In genomic region chrX:17550307-17550706, dm6 we compare ENCODE assay signal across 3 fruit fly cellular contexts.
A peak's percentile ranks its signal among the peaks of the same experiment; 100 is the strongest.
TF ChIP-seq lines count a peak whose summit lies in the region.

No protein-coding gene starts in this region.

TF ChIP-seq in whole organism, prepupa, 60 proteins besides CTCF, POLR2A, EP300 and RAD21 (continues in another document):
- TF ChIP-seq dac (GFP tag; optimal IDR thresholded peaks at IDR 0.05; lab: Kevin White, UChicago) (no peak), Lpt (GFP tag; optimal IDR thresholded peaks at IDR 0.05; lab: Kevin White, UChicago) (no peak), salr (GFP tag; optimal IDR thresholded peaks at IDR 0.05; lab: Kevin White, UChicago) (no peak), CG10631 (GFP tag; optimal IDR thresholded peaks at IDR 0.05; lab: Kevin White, UChicago) (peak; percentile 32), CG8632 (GFP tag; optimal IDR thresholded peaks at IDR 0.05; lab: Kevin White, UChicago) (peak; percentile 46), CG16779 (tag; optimal IDR thresholded peaks at IDR 0.05; lab: Kevin White, UChicago) (no peak), spab (GFP tag; optimal IDR thresholded peaks at IDR 0.05; lab: Kevin White, UChicago) (no peak), CG8119 (GFP tag; IDR thresholded peaks at IDR 0.05; lab: Robert Waterston, UW) (no peak), CG6854 (GFP tag; optimal IDR thresholded peaks at IDR 0.05; lab: Kevin White, UChicago) (no peak), lz (GFP tag; optimal IDR thresholded peaks at IDR 0.05; lab: Kevin White, UChicago) (peak; percentile 47), CG32006 (GFP tag; optimal IDR thresholded peaks at IDR 0.05; lab: Kevin White, UChicago) (peak; percentile 33), CG31627 (GFP tag; optimal IDR thresholded peaks at IDR 0.05; lab: Kevin White, UChicago) (peak; percentile 57), CG11294 (GFP tag; IDR thresholded peaks at IDR 0.05; lab: Robert Waterston, UW) (no peak), CG11762 (GFP tag; optimal IDR thresholded peaks at IDR 0.05; lab: Kevin White, UChicago; ENCODE audit: insufficient read depth) (no peak), CG9139 (GFP tag; optimal IDR thresholded peaks at IDR 0.05; lab: Kevin White, UChicago) (no peak), OdsH (GFP tag; optimal IDR thresholded peaks at IDR 0.05; lab: Kevin White, UChicago) (peak; percentile 26), CG6276 (GFP tag; optimal IDR thresholded peaks at IDR 0.05; lab: Kevin White, UChicago) (no peak), Sox14 (GFP tag; optimal IDR thresholded peaks at IDR 0.05; lab: Kevin White, UChicago) (peak; percentile 26), CG11902 (GFP tag; optimal IDR thresholded peaks at IDR 0.05; lab: Kevin White, UChicago) (peak; percentile 2), Ets21C (GFP tag; optimal IDR thresholded peaks at IDR 0.05; lab: Kevin White, UChicago) (peak; percentile 33), CG6792 (GFP tag; optimal IDR thresholded peaks at IDR 0.05; lab: Kevin White, UChicago) (peak; percentile 2), CG15336 (GFP tag; IDR thresholded peaks at IDR 0.05; lab: Robert Waterston, UW) (no peak), Hr38 (GFP tag; optimal IDR thresholded peaks at IDR 0.05; lab: Kevin White, UChicago) (no peak), acj6 (GFP tag; optimal IDR thresholded peaks at IDR 0.05; lab: Kevin White, UChicago) (peak; percentile 26), Eip75B (GFP tag; optimal IDR thresholded peaks at IDR 0.05; lab: Kevin White, UChicago) (no peak), pdm3 (GFP tag; optimal IDR thresholded peaks at IDR 0.05; lab: Kevin White, UChicago) (peak; percentile 31), CG4318 (GFP tag; optimal IDR thresholded peaks at IDR 0.05; lab: Kevin White, UChicago) (no peak), vri (GFP tag; optimal IDR thresholded peaks at IDR 0.05; lab: Kevin White, UChicago) (no peak), CG3032 (tag; optimal IDR thresholded peaks at IDR 0.05; lab: Kevin White, UChicago) (peak; percentile 36), cyc (GFP tag; optimal IDR thresholded peaks at IDR 0.05; lab: Kevin White, UChicago) (peak; percentile 61), Blimp-1 (GFP tag; optimal IDR thresholded peaks at IDR 0.05; lab: Kevin White, UChicago) (no peak), CG6163 (GFP tag; IDR thresholded peaks at IDR 0.05; lab: Robert Waterston, UW) (no peak)

TF ChIP-seq in whole organism, pupa, 21 proteins besides CTCF, POLR2A, EP300 and RAD21:
- TF ChIP-seq rn (GFP tag; IDR thresholded peaks at IDR 0.05; lab: Robert Waterston, UW) = no peak
- no peak for TF ChIP-seq D1 (tag; optimal IDR thresholded peaks at IDR 0.05; lab: Kevin White, UChicago)
- TF ChIP-seq Pif1A (GFP tag; optimal IDR thresholded peaks at IDR 0.05; lab: Kevin White, UChicago) = no peak
- no peak for TF ChIP-seq gl (tag; optimal IDR thresholded peaks at IDR 0.05; lab: Kevin White, UChicago)
- no peak for TF ChIP-seq Ets98B (GFP tag; IDR thresholded peaks at IDR 0.05; lab: Robert Waterston, UW)
- TF ChIP-seq EcR (GFP tag; optimal IDR thresholded peaks at IDR 0.05; lab: Kevin White, UChicago) = no peak
- no peak for TF ChIP-seq Snoo (tag; optimal IDR thresholded peaks at IDR 0.05; lab: Kevin White, UChicago)
- no peak for TF ChIP-seq CG8301 (tag; optimal IDR thresholded peaks at IDR 0.05; lab: Kevin White, UChicago)
- TF ChIP-seq CG17806 (tag; optimal IDR thresholded peaks at IDR 0.05; lab: Kevin White, UChicago) = peak; percentile 28
- no peak for TF ChIP-seq CG10348 (GFP tag; IDR thresholded peaks at IDR 0.05; lab: Robert Waterston, UW)
- TF ChIP-seq CG14655 (GFP tag; optimal IDR thresholded peaks at IDR 0.05; lab: Kevin White, UChicago) = peak; percentile 29
- TF ChIP-seq CG12605 (GFP tag; IDR thresholded peaks at IDR 0.05; lab: Robert Waterston, UW) = no peak
- no peak for TF ChIP-seq CG34367 (tag; optimal IDR thresholded peaks at IDR 0.05; lab: Kevin White, UChicago)
- TF ChIP-seq CG8159 (tag; optimal IDR thresholded peaks at IDR 0.05; lab: Kevin White, UChicago) = peak; percentile 44
- peak; percentile 47 for TF ChIP-seq CG9948 (tag; optimal IDR thresholded peaks at IDR 0.05; lab: Kevin White, UChicago)
- no peak for TF ChIP-seq fd96Ca (GFP tag; IDR thresholded peaks at IDR 0.05; lab: Robert Waterston, UW)
- no peak for TF ChIP-seq CG13204 (GFP tag; optimal IDR thresholded peaks at IDR 0.05; lab: Kevin White, UChicago)
- TF ChIP-seq CG15710 (tag; optimal IDR thresholded peaks at IDR 0.05; lab: Kevin White, UChicago) = peak; percentile 42
- TF ChIP-seq Pif1B (GFP tag; optimal IDR thresholded peaks at IDR 0.05; lab: Kevin White, UChicago) = no peak
- no peak for TF ChIP-seq CG32121 (GFP tag; IDR thresholded peaks at IDR 0.05; lab: Robert Waterston, UW)
- TF ChIP-seq CG4496 (GFP tag; IDR thresholded peaks at IDR 0.05; lab: Robert Waterston, UW) = no peak

TF ChIP-seq in whole organism, wandering third instar larva, 38 proteins besides CTCF, POLR2A, EP300 and RAD21:
- no peak for TF ChIP-seq Jra (GFP tag; optimal IDR thresholded peaks at IDR 0.05; lab: Kevin White, UChicago)
- no peak for TF ChIP-seq Abd-B (GFP tag; optimal IDR thresholded peaks at IDR 0.05; lab: Kevin White, UChicago)
- TF ChIP-seq dsf (GFP tag; optimal IDR thresholded peaks at IDR 0.05; lab: Kevin White, UChicago; ENCODE audit: borderline replicate concordance) = no peak
- no peak for TF ChIP-seq CG32264 (GFP tag; optimal IDR thresholded peaks at IDR 0.05; lab: Kevin White, UChicago)
- peak; percentile 20 for TF ChIP-seq ey (GFP tag; optimal IDR thresholded peaks at IDR 0.05; lab: Kevin White, UChicago)
- no peak for TF ChIP-seq sv (GFP tag; optimal IDR thresholded peaks at IDR 0.05; lab: Kevin White, UChicago)
- peak; percentile 13 for TF ChIP-seq psq (GFP tag; optimal IDR thresholded peaks at IDR 0.05; lab: Kevin White, UChicago)
- TF ChIP-seq Vsx2 (GFP tag; optimal IDR thresholded peaks at IDR 0.05; lab: Kevin White, UChicago; ENCODE audit: partially characterized antibody) = no peak
- TF ChIP-seq sage (GFP tag; optimal IDR thresholded peaks at IDR 0.05; lab: Kevin White, UChicago) = no peak
- no peak for TF ChIP-seq GATAd (GFP tag; optimal IDR thresholded peaks at IDR 0.05; lab: Kevin White, UChicago)
- no peak for TF ChIP-seq Dif (GFP tag; optimal IDR thresholded peaks at IDR 0.05; lab: Kevin White, UChicago; ENCODE audit: partially characterized antibody)
- peak; percentile 35 for TF ChIP-seq OdsH (GFP tag; optimal IDR thresholded peaks at IDR 0.05; lab: Kevin White, UChicago)
- no peak for TF ChIP-seq br (GFP tag; optimal IDR thresholded peaks at IDR 0.05; lab: Kevin White, UChicago)
- no peak for TF ChIP-seq jim (GFP tag; optimal IDR thresholded peaks at IDR 0.05; lab: Kevin White, UChicago)
- TF ChIP-seq Myc (optimal IDR thresholded peaks at IDR 0.05; lab: Kevin White, UChicago) = no peak
- no peak for TF ChIP-seq N (GFP tag; optimal IDR thresholded peaks at IDR 0.05; lab: Kevin White, UChicago)
- no peak for TF ChIP-seq Dfd (GFP tag; optimal IDR thresholded peaks at IDR 0.05; lab: Kevin White, UChicago)
- TF ChIP-seq Hr83 (GFP tag; optimal IDR thresholded peaks at IDR 0.05; lab: Kevin White, UChicago; ENCODE audit: poor library complexity, severe bottlenecking) = no peak
- TF ChIP-seq woc (GFP tag; optimal IDR thresholded peaks at IDR 0.05; lab: Kevin White, UChicago) = peak; percentile 39
- TF ChIP-seq usp (GFP tag; optimal IDR thresholded peaks at IDR 0.05; lab: Kevin White, UChicago) = no peak
- no peak for TF ChIP-seq Hnf4 (GFP tag; optimal IDR thresholded peaks at IDR 0.05; lab: Kevin White, UChicago)
- no peak for TF ChIP-seq pan (optimal IDR thresholded peaks at IDR 0.05; lab: Kevin White, UChicago)
- TF ChIP-seq Hr78 (GFP tag; optimal IDR thresholded peaks at IDR 0.05; lab: Kevin White, UChicago) = no peak
- TF ChIP-seq fru (GFP tag; optimal IDR thresholded peaks at IDR 0.05; lab: Kevin White, UChicago) = peak; percentile 30
- TF ChIP-seq rgr (GFP tag; optimal IDR thresholded peaks at IDR 0.05; lab: Kevin White, UChicago) = peak; percentile 26
- TF ChIP-seq Sp1 (GFP tag; optimal IDR thresholded peaks at IDR 0.05; lab: Kevin White, UChicago) = peak; percentile 58
- peak in 1 of 2 experiments; percentile 51 for TF ChIP-seq foxo (GFP tag; optimal IDR thresholded peaks at IDR 0.05; lab: Kevin White, UChicago)
- TF ChIP-seq HLH106 (tag; optimal IDR thresholded peaks at IDR 0.05; lab: Kevin White, UChicago) = peak; percentile 54
- no peak for TF ChIP-seq Mio (GFP tag; optimal IDR thresholded peaks at IDR 0.05; lab: Kevin White, UChicago)
- TF ChIP-seq CrebA (GFP tag; optimal IDR thresholded peaks at IDR 0.05; lab: Kevin White, UChicago; ENCODE audit: borderline replicate concordance) = no peak
- no peak for TF ChIP-seq dmrt93B (GFP tag; optimal IDR thresholded peaks at IDR 0.05; lab: Kevin White, UChicago)
- TF ChIP-seq Rel (GFP tag; optimal IDR thresholded peaks at IDR 0.05; lab: Kevin White, UChicago) = no peak
- TF ChIP-seq Rel (tag; optimal IDR thresholded peaks at IDR 0.05; lab: Kevin White, UChicago) = no peak
- no peak for TF ChIP-seq CG9705 (GFP tag; optimal IDR thresholded peaks at IDR 0.05; lab: Kevin White, UChicago)
- no peak for TF ChIP-seq brk (GFP tag; optimal IDR thresholded peaks at IDR 0.05; lab: Kevin White, UChicago)
- peak; percentile 41 for TF ChIP-seq h (GFP tag; optimal IDR thresholded peaks at IDR 0.05; lab: Kevin White, UChicago)
- no peak for TF ChIP-seq tai (GFP tag; optimal IDR thresholded peaks at IDR 0.05; lab: Kevin White, UChicago)
- TF ChIP-seq dl (GFP tag; optimal IDR thresholded peaks at IDR 0.05; lab: Kevin White, UChicago; ENCODE audit: insufficient read depth in 1 of 2, partially characterized antibody in 2 of 2) = no peak
- no peak for TF ChIP-seq lola (GFP tag; optimal IDR thresholded peaks at IDR 0.05; lab: Kevin White, UChicago)

Comparison
In these comparisons a context has a peak if more than half of its experiments do, and no peak if none do; other contexts are left out.
1. Of the 1 proteins assayed by ChIP-seq in both whole organism, prepupa and whole organism, wandering third instar larva: peak only in whole organism, prepupa: none; only in whole organism, wandering third instar larva: none; in both: OdsH; in neither: 0.